Worm (Caenorhabditis elegans) whole organism, early embryonic: ENCODE results near the gene daf-38.

Experiments used
- F13C5.2 ChIP-seq: sonication (generic microtip); optimal IDR thresholded peaks from 2 replicates; lab custom pipeline; 2017; ENCODE audit warnings: mild to moderate bottlenecking, missing genetic modification characterization, inconsistent platforms, missing compliant biosample characterization
- ama-1 ChIP-seq: fragments of 150-350 bp; optimal IDR thresholded peaks from 2 replicates; lab custom pipeline; 2014
- pes-1 ChIP-seq: fragments of 200-800 bp; sonication (Bioruptor generic); IDR thresholded peaks from 2 replicates; pipeline ENCODE4 v1.3.6; 2022; ENCODE audit warnings: missing genetic modification reagents, missing genetic modification characterization, missing compliant biosample characterization
- sea-1 ChIP-seq: fragments of 200-800 bp; sonication (Bioruptor generic); conservative IDR thresholded peaks from 2 replicates; pipeline ENCODE4 v1.3.6; 2022; ENCODE audit warnings: missing genetic modification characterization, missing compliant biosample characterization

DNA sequence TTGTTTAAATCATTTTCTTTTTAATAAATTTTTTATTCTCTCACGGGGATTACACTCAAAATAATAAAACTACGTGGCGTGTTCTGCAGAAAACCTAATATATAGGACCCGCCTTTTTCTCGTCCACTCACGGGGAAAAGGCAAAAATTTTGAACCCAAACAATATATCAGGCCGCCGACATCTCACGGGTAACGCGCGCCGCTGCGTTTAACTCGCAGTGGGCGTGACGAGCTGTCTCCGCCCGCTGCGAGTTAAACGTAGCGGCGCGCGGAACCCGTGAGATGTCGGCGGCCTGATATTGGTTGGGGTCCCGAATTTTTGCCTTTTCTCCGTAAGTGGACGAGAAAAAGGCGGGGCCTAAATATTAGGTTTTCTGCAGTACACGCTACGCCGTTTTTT is 41.6 kb downstream of the daf-38 start:
- TF ChIP-seq pes-1 (no peak), ama-1 (no peak), sea-1 (GFP tag; lab: Robert Waterston, UW) (no peak), F13C5.2 (no peak)
